Worm (Caenorhabditis elegans) whole organism, young adult: ENCODE data around the gene F13E6.1.

ENCODE experiments used
- B0019.2 ChIP-seq: fragments of 200-800 bp; sonication (Bioruptor generic); conservative IDR thresholded peaks from 2 replicates; pipeline ENCODE4 v1.3.6; 2022; ENCODE audit warnings: missing genetic modification reagents, missing genetic modification characterization, missing compliant biosample characterization
- B0035.1 ChIP-seq: sonication (generic microtip); optimal IDR thresholded peaks from 2 replicates; lab custom pipeline; 2016; ENCODE audit warnings: missing genetic modification characterization, mild to moderate bottlenecking, missing compliant biosample characterization, missing genotype, missing genetic modification reagents
- B0261.1 ChIP-seq: sonication (generic microtip); optimal IDR thresholded peaks from 2 replicates; lab custom pipeline; 2016; ENCODE audit warnings: mild to moderate bottlenecking, missing genetic modification characterization, moderate library complexity, missing compliant biosample characterization
- B0336.3 ChIP-seq: fragments of 200-800 bp; sonication (Bioruptor generic); IDR thresholded peaks from 2 replicates; pipeline ENCODE4 v1.3.6; 2022; ENCODE audit warnings: missing genetic modification characterization, missing compliant biosample characterization
- C06A6.2 ChIP-seq: fragments of 200-800 bp; sonication (Bioruptor generic); conservative IDR thresholded peaks from 2 replicates; pipeline ENCODE4 v1.3.6; 2022; ENCODE audit warnings: missing genetic modification characterization, missing compliant biosample characterization
- C17E4.6 ChIP-seq: fragments of 200-800 bp; sonication (Bioruptor generic); IDR thresholded peaks from 2 replicates; pipeline ENCODE4 v1.3.6; 2022; ENCODE audit warnings: missing genetic modification reagents, missing genetic modification characterization, missing compliant biosample characterization
- F49E8.2 ChIP-seq: sonication (generic microtip); optimal IDR thresholded peaks from 3 replicates; lab custom pipeline; 2017; ENCODE audit warnings: missing genetic modification characterization, mild to moderate bottlenecking, missing compliant biosample characterization, antibody characterized with exemption, moderate library complexity; ENCODE audit not compliant: insufficient read depth
- F55B11.4 ChIP-seq: sonication (generic microtip); optimal IDR thresholded peaks from 2 replicates; lab custom pipeline; 2016; ENCODE audit warnings: missing compliant biosample characterization, missing genetic modification characterization, borderline replicate concordance; ENCODE audit not compliant: insufficient read depth
- K11D2.4 ChIP-seq: fragments of 200-800 bp; sonication (Bioruptor generic); IDR thresholded peaks from 2 replicates; pipeline ENCODE4 v1.3.6; 2022; ENCODE audit warnings: missing genetic modification reagents, missing genetic modification characterization, missing compliant biosample characterization
- K12H6.12 ChIP-seq: fragments of 200-800 bp; sonication (Bioruptor generic); optimal IDR thresholded peaks from 2 replicates; lab custom pipeline; 2018; ENCODE audit warnings: mild to moderate bottlenecking, missing genetic modification characterization, missing compliant biosample characterization
- Y56A3A.18 ChIP-seq: fragments of 200-800 bp; sonication (Bioruptor generic); IDR thresholded peaks from 2 replicates; pipeline ENCODE4 v1.3.6; 2022; ENCODE audit warnings: missing genetic modification reagents, missing genetic modification characterization, missing compliant biosample characterization
- Y67H2A.10 ChIP-seq: fragments of 200-800 bp; sonication (Bioruptor generic); conservative IDR thresholded peaks from 2 replicates; pipeline ENCODE4 v1.3.6; 2022; ENCODE audit warnings: missing genetic modification reagents, missing genetic modification characterization, missing compliant biosample characterization
- athp-1 ChIP-seq: sonication (generic microtip); optimal IDR thresholded peaks from 2 replicates; lab custom pipeline; 2017; ENCODE audit warnings: mild to moderate bottlenecking, missing genetic modification characterization, missing compliant biosample characterization
- attf-5 ChIP-seq: fragments of 200-800 bp; sonication (Bioruptor generic); optimal IDR thresholded peaks from 2 replicates; lab custom pipeline; 2018; ENCODE audit warnings: mild to moderate bottlenecking, missing genetic modification characterization, missing compliant biosample characterization
- bed-1 ChIP-seq: fragments of 200-800 bp; sonication (Bioruptor generic); IDR thresholded peaks from 2 replicates; pipeline ENCODE4 v1.3.6; 2022; ENCODE audit warnings: missing genetic modification reagents, missing genetic modification characterization, missing compliant biosample characterization
- cebp-2 ChIP-seq: fragments of 200-800 bp; sonication (Bioruptor generic); IDR thresholded peaks from 2 replicates; pipeline ENCODE4 v1.3.6; 2022; ENCODE audit warnings: missing genetic modification characterization, missing compliant biosample characterization
- ceh-100 ChIP-seq: fragments of 200-800 bp; sonication (Bioruptor generic); IDR thresholded peaks from 2 replicates; pipeline ENCODE4 v1.3.6; 2022; ENCODE audit warnings: missing genetic modification reagents, missing genetic modification characterization, missing compliant biosample characterization
- ceh-27 ChIP-seq: fragments of 200-800 bp; sonication (Bioruptor generic); optimal IDR thresholded peaks from 2 replicates; lab custom pipeline; 2018; ENCODE audit warnings: mild to moderate bottlenecking, missing genetic modification characterization, moderate library complexity, missing compliant biosample characterization
- ceh-40 ChIP-seq: fragments of 200-800 bp; sonication (Bioruptor generic); IDR thresholded peaks from 2 replicates; pipeline ENCODE4 v1.3.6; 2022; ENCODE audit warnings: missing genetic modification characterization, missing compliant biosample characterization
- ceh-79 ChIP-seq: sonication (generic microtip); optimal IDR thresholded peaks from 2 replicates; lab custom pipeline; 2017; ENCODE audit warnings: mild to moderate bottlenecking, missing genetic modification characterization, missing compliant biosample characterization
- ets-4 ChIP-seq: fragments of 200-800 bp; sonication (Bioruptor generic); optimal IDR thresholded peaks from 2 replicates; lab custom pipeline; 2018; ENCODE audit warnings: mild to moderate bottlenecking, missing genetic modification characterization, missing compliant biosample characterization
- gei-17 ChIP-seq: fragments of 200-800 bp; sonication (Bioruptor generic); optimal IDR thresholded peaks from 2 replicates; lab custom pipeline; 2018; ENCODE audit warnings: mild to moderate bottlenecking, missing genetic modification characterization, missing compliant biosample characterization
- hlh-12 ChIP-seq: sonication (generic microtip); optimal IDR thresholded peaks from 2 replicates; lab custom pipeline; 2016; ENCODE audit warnings: missing genetic modification characterization, missing compliant biosample characterization
- let-607 ChIP-seq, 2 experiments: fragments of 200-800 bp in 1 of 2; sonication (Bioruptor generic) in 1 of 2; sonication (generic microtip) in 1 of 2; optimal IDR thresholded peaks; 2 replicates each; lab custom pipeline; 2016 to 2018; ENCODE audit warnings: mild to moderate bottlenecking in 2 of 2, missing compliant biosample characterization in 2 of 2, missing genetic modification characterization in 2 of 2, moderate library complexity in 2 of 2, missing genotype in 1 of 2
- madf-3 ChIP-seq: fragments of 200-800 bp; sonication (Bioruptor generic); IDR thresholded peaks from 2 replicates; pipeline ENCODE4 v1.3.6; 2022; ENCODE audit warnings: missing genetic modification reagents, missing genetic modification characterization, missing compliant biosample characterization
- mel-28 ChIP-seq: sonication (generic microtip); optimal IDR thresholded peaks from 2 replicates; lab custom pipeline; 2016; ENCODE audit warnings: borderline replicate concordance, mild to moderate bottlenecking, missing genetic modification characterization, missing compliant biosample characterization
- mxl-1 ChIP-seq: sonication (generic microtip); optimal IDR thresholded peaks from 2 replicates; lab custom pipeline; 2016; ENCODE audit warnings: missing genetic modification characterization, missing compliant biosample characterization
- nfya-1 ChIP-seq: sonication (generic microtip); optimal IDR thresholded peaks from 2 replicates; lab custom pipeline; 2017; ENCODE audit warnings: antibody characterized with exemption, missing compliant biosample characterization, missing genetic modification characterization, borderline replicate concordance; ENCODE audit not compliant: insufficient read depth
- nfya-2 ChIP-seq: fragments of 200-800 bp; sonication (Bioruptor generic); IDR thresholded peaks from 2 replicates; pipeline ENCODE4 v1.3.6; 2022; ENCODE audit warnings: missing genetic modification reagents, missing genetic modification characterization, missing compliant biosample characterization
- nfyb-1 ChIP-seq: fragments of 200-800 bp; sonication (Bioruptor generic); IDR thresholded peaks from 2 replicates; pipeline ENCODE4 v1.3.6; 2022; ENCODE audit warnings: missing genetic modification reagents, missing genetic modification characterization, missing compliant biosample characterization
- nhr-120 ChIP-seq: fragments of 200-800 bp; sonication (Bioruptor generic); IDR thresholded peaks from 2 replicates; pipeline ENCODE4 v1.3.6; 2022; ENCODE audit warnings: missing genetic modification characterization, missing compliant biosample characterization
- nhr-179 ChIP-seq: sonication (generic microtip); optimal IDR thresholded peaks from 2 replicates; lab custom pipeline; 2016; ENCODE audit warnings: mild to moderate bottlenecking, missing genetic modification characterization, missing compliant biosample characterization
- nhr-27 ChIP-seq: fragments of 200-800 bp; sonication (Bioruptor generic); optimal IDR thresholded peaks from 2 replicates; lab custom pipeline; 2018; ENCODE audit warnings: mild to moderate bottlenecking, missing genetic modification characterization, moderate library complexity, missing compliant biosample characterization
- nhr-80 ChIP-seq: sonication (generic microtip); optimal IDR thresholded peaks from 2 replicates; lab custom pipeline; 2016; ENCODE audit warnings: missing genetic modification characterization, missing compliant biosample characterization
- rec-8 ChIP-seq, 2 experiments: sonication (generic microtip); optimal IDR thresholded peaks; 2 replicates each; lab custom pipeline; 2016; ENCODE audit warnings: mild to moderate bottlenecking in 2 of 2, missing genetic modification characterization in 2 of 2, missing genetic modification reagents in 2 of 2, missing genotype in 2 of 2, missing biosample characterization in 1 of 2, missing compliant biosample characterization in 1 of 2, moderate library complexity in 1 of 2
- repo-1 ChIP-seq: sonication (generic microtip); optimal IDR thresholded peaks from 2 replicates; lab custom pipeline; 2017; ENCODE audit warnings: mild to moderate bottlenecking, missing genetic modification characterization, missing compliant biosample characterization
- rpc-1 ChIP-seq, 2 experiments: fragments of 150-350 bp in 1 of 2; sonication (generic microtip) in 1 of 2; optimal IDR thresholded peaks; 2 replicates each; lab custom pipeline; 2014 to 2018; ENCODE audit warnings: missing biosample characterization in 1 of 2, missing genetic modification characterization in 1 of 2, missing genetic modification reagents in 1 of 2, missing genotype in 1 of 2
- sdz-38 ChIP-seq: sonication (generic microtip); optimal IDR thresholded peaks from 2 replicates; lab custom pipeline; 2016; ENCODE audit warnings: missing genotype, missing genetic modification characterization, missing compliant biosample characterization
- sea-2 ChIP-seq: fragments of 200-800 bp; sonication (Bioruptor generic); IDR thresholded peaks from 2 replicates; pipeline ENCODE4 v1.3.6; 2022; ENCODE audit warnings: missing genetic modification characterization, missing compliant biosample characterization
- snpc-1.1 ChIP-seq: sonication (generic microtip); optimal IDR thresholded peaks from 2 replicates; lab custom pipeline; 2017; ENCODE audit warnings: missing genetic modification characterization, mild to moderate bottlenecking, missing compliant biosample characterization, antibody characterized with exemption, moderate library complexity, missing genotype, missing genetic modification reagents; ENCODE audit not compliant: insufficient read depth
- snpc-1.3 ChIP-seq: sonication (generic microtip); optimal IDR thresholded peaks from 2 replicates; lab custom pipeline; 2017; ENCODE audit warnings: missing genetic modification characterization, mild to moderate bottlenecking, missing compliant biosample characterization, antibody characterized with exemption, moderate library complexity, missing genotype, missing genetic modification reagents; ENCODE audit not compliant: insufficient read depth
- sptf-2 ChIP-seq: fragments of 200-800 bp; sonication (Bioruptor generic); optimal IDR thresholded peaks from 2 replicates; lab custom pipeline; 2018; ENCODE audit warnings: mild to moderate bottlenecking, missing genetic modification characterization, missing compliant biosample characterization
- unc-130 ChIP-seq: sonication (generic microtip); optimal IDR thresholded peaks from 2 replicates; lab custom pipeline; 2016; ENCODE audit warnings: missing genetic modification reagents, missing genetic modification characterization, missing compliant biosample characterization
- unc-62 ChIP-seq: fragments of 150-350 bp; optimal IDR thresholded peaks from 2 replicates; lab custom pipeline; 2014; ENCODE audit warnings: missing biosample characterization, missing genetic modification reagents, missing genetic modification characterization
- ztf-25 ChIP-seq: fragments of 200-800 bp; sonication (Bioruptor generic); IDR thresholded peaks from 2 replicates; pipeline ENCODE4 v1.3.6; 2022; ENCODE audit warnings: missing genetic modification reagents, missing genetic modification characterization, missing compliant biosample characterization
- ztf-28 ChIP-seq: fragments of 200-800 bp; sonication (Bioruptor generic); IDR thresholded peaks from 2 replicates; pipeline ENCODE4 v1.3.6; 2022; ENCODE audit warnings: missing genetic modification reagents, missing genetic modification characterization, missing compliant biosample characterization
- ztf-6 ChIP-seq: fragments of 200-800 bp; sonication (Bioruptor generic); IDR thresholded peaks from 2 replicates; pipeline ENCODE4 v1.3.6; 2022; ENCODE audit warnings: missing genetic modification reagents, missing genetic modification characterization, missing compliant biosample characterization

The F13E6.1 gene

DNA sequence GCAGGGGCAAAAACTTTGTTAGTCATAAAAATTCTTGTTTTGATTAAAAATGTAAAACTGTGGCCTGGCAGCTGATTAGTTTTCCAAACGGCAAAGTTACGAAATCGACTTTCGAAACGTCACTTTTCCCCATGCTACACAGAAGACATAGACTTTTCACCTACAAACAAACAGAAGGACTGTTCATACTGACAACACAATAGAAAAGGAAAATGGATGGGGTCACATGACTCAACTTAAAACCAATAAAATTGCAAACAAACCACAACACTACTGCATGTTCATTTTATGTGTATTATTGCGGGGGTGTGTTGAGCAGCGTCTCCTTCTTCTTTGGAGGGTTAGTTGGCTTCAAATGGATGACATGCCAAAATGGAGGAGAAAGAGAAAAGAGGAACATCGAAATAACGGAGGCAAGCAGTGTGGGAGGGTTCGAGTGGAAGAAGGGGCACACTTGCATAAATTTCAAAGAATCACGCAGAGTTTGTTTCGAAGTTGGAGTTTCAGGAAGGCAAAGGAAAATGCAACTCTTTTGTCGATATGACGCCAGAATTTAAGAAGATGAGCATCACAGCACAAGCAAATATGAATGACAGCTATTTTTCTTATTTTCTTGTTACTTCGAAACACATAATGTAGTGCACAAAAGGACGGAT, 1.3 kb upstream of the F13E6.1 start:
- TF ChIP-seq B0035.1 (tag; lab: Kevin White, UChicago) (no peak), ceh-27 (GFP tag; lab: Kevin White, UChicago) (peak; percentile 31), sea-2 (GFP tag; lab: Robert Waterston, UW) (no peak), nfya-1 (tag; lab: Kevin White, UChicago) (no peak), nhr-80 (no peak), B0019.2 (GFP tag; lab: Robert Waterston, UW) (no peak), let-607 (tag; optimal IDR thresholded peaks at IDR 0.05; lab: Kevin White, UChicago) (no peak), snpc-1.1 (tag; lab: Kevin White, UChicago) (no peak), K11D2.4 (peak; percentile 19; the same call in 1 of the 2 replicates), K12H6.12 (no peak), nhr-179 (tag; lab: Kevin White, UChicago) (no peak), unc-130 (GFP tag; lab: Kevin White, UChicago) (no peak), ceh-40 (no peak), unc-62 (GFP tag; lab: Kevin White, UChicago) (peak; percentile 85), ztf-28 (GFP tag; lab: Robert Waterston, UW) (no peak), ceh-79 (tag; lab: Kevin White, UChicago) (no peak), F55B11.4 (tag; lab: Kevin White, UChicago) (no peak), rec-8 (tag; optimal IDR thresholded peaks at IDR 0.05; lab: Kevin White, UChicago) (no peak), F49E8.2 (tag; lab: Kevin White, UChicago) (no peak), nfya-2 (GFP tag; lab: Robert Waterston, UW) (no peak), athp-1 (tag; lab: Kevin White, UChicago) (no peak), attf-5 (GFP tag; lab: Kevin White, UChicago) (peak; percentile 35), cebp-2 (GFP tag; lab: Robert Waterston, UW) (no peak), rpc-1 (optimal IDR thresholded peaks at IDR 0.05; lab: Kevin White, UChicago) (no peak), rpc-1 (tag; optimal IDR thresholded peaks at IDR 0.05; lab: Kevin White, UChicago) (no peak), ztf-25 (GFP tag; lab: Robert Waterston, UW) (no peak), B0336.3 (GFP tag; lab: Robert Waterston, UW) (no peak), mxl-1 (tag; lab: Kevin White, UChicago) (no peak), sdz-38 (tag; lab: Kevin White, UChicago) (no peak), nhr-120 (GFP tag; lab: Robert Waterston, UW) (no peak), Y56A3A.18 (GFP tag; lab: Robert Waterston, UW) (no peak), mel-28 (tag; lab: Kevin White, UChicago) (no peak), B0261.1 (no peak), madf-3 (GFP tag; lab: Robert Waterston, UW) (no peak), gei-17 (no peak), bed-1 (GFP tag; lab: Robert Waterston, UW) (no peak), Y67H2A.10 (GFP tag; lab: Robert Waterston, UW) (no peak), repo-1 (tag; lab: Kevin White, UChicago) (no peak), ceh-100 (GFP tag; lab: Robert Waterston, UW) (no peak), sptf-2 (GFP tag; lab: Kevin White, UChicago) (no peak), hlh-12 (no peak), ets-4 (GFP tag; lab: Kevin White, UChicago) (no peak), C17E4.6 (GFP tag; lab: Robert Waterston, UW) (no peak), nhr-27 (tag; lab: Kevin White, UChicago) (no peak), ztf-6 (GFP tag; lab: Robert Waterston, UW) (no peak), C06A6.2 (GFP tag; lab: Robert Waterston, UW) (no peak), snpc-1.3 (tag; lab: Kevin White, UChicago) (no peak), nfyb-1 (GFP tag; lab: Robert Waterston, UW) (no peak)
